Worm (Caenorhabditis elegans): ENCODE measurements around the gene ttm-1.

Gene ttm-1

ce11 chrIII:12919882-12920281 is 46.9 kb downstream of the ttm-1 start (continued):
- TF ChIP-seq hsf-1 (GFP tag; IDR thresholded peaks at IDR 0.05) (no peak), nhr-27 (tag; optimal IDR thresholded peaks at IDR 0.05) (no peak), nfya-1 (tag; optimal IDR thresholded peaks at IDR 0.05; ENCODE audit: borderline replicate concordance, insufficient read depth) (no peak), C17E4.6 (GFP tag; IDR thresholded peaks at IDR 0.05) (no peak), hlh-12 (tag; optimal IDR thresholded peaks at IDR 0.05) (no peak), pbrm-1 (GFP tag; IDR thresholded peaks at IDR 0.05) (no peak), hmg-1.2 (GFP tag; IDR thresholded peaks at IDR 0.05) (peak; percentile 81), mcd-1 (GFP tag; IDR thresholded peaks at IDR 0.05) (0 out of 2 replicates have a peak, but pooled peaks have one; percentile 21), madf-10 (tag; optimal IDR thresholded peaks at IDR 0.05) (no peak), nfyb-1 (GFP tag; IDR thresholded peaks at IDR 0.05) (no peak; the same call in 1 of the 2 replicates), F55B11.4 (tag; optimal IDR thresholded peaks at IDR 0.05; ENCODE audit: borderline replicate concordance, insufficient read depth) (no peak), mel-28 (tag; optimal IDR thresholded peaks at IDR 0.05; ENCODE audit: borderline replicate concordance) (no peak), F57C9.4 (tag; optimal IDR thresholded peaks at IDR 0.05) (no peak), lag-1 (GFP tag; IDR thresholded peaks at IDR 0.05) (no peak), cebp-1 (GFP tag; IDR thresholded peaks at IDR 0.05) (no peak), cebp-1 (tag; optimal IDR thresholded peaks at IDR 0.05) (peak; percentile 48), ZK185.1 (tag; optimal IDR thresholded peaks at IDR 0.05; ENCODE audit: poor library complexity, severe bottlenecking) (no peak), atf-7 (tag; optimal IDR thresholded peaks at IDR 0.05) (no peak), F23B12.7 (tag; optimal IDR thresholded peaks at IDR 0.05; ENCODE audit: insufficient read depth) (no peak), xnd-1 (tag; optimal IDR thresholded peaks at IDR 0.05) (no peak), aptf-2 (GFP tag; conservative IDR thresholded peaks at IDR 0.05) (0 out of 2 replicates have a peak, but pooled peaks have one; percentile 11), tbp1 (GFP tag; optimal IDR thresholded peaks at IDR 0.05) (no peak), C06A6.2 (GFP tag; conservative IDR thresholded peaks at IDR 0.05) (no peak), Y56A3A.18 (GFP tag; IDR thresholded peaks at IDR 0.05) (0 out of 2 replicates have a peak, but pooled peaks have one; percentile 28), F37B4.10 (GFP tag; IDR thresholded peaks at IDR 0.05) (no peak), F39B2.1 (GFP tag; IDR thresholded peaks at IDR 0.05) (no peak), dpl-1 (GFP tag; optimal IDR thresholded peaks at IDR 0.05) (no peak), mes-4 (tag; optimal IDR thresholded peaks at IDR 0.05) (no peak), T26A5.8 (tag; optimal IDR thresholded peaks at IDR 0.05) (no peak)

- TF ChIP-seq F49E8.2 (tag; optimal IDR thresholded peaks at IDR 0.05; ENCODE audit: insufficient read depth), result no peak
- no peak for TF ChIP-seq madf-10 (tag; optimal IDR thresholded peaks at IDR 0.05)
Measured at ce11 chrIII:12918575-12918974, 48.2 kb downstream of the ttm-1 start, which contains the start of gene Y37D8A.16. Gene Y37D8A.16, minus strand, starts transcription at chrIII:12918675.

- TF ChIP-seq F10E7.11 (tag; optimal IDR thresholded peaks at IDR 0.05) (no peak), mxl-1 (tag; optimal IDR thresholded peaks at IDR 0.05) (no peak), F37B4.10 (GFP tag; IDR thresholded peaks at IDR 0.05) (no peak), F49E8.2 (tag; optimal IDR thresholded peaks at IDR 0.05; ENCODE audit: insufficient read depth) (no peak), rpc-1 (optimal IDR thresholded peaks at IDR 0.05) (no peak), rpc-1 (tag; optimal IDR thresholded peaks at IDR 0.05) (no peak), ZK185.1 (tag; optimal IDR thresholded peaks at IDR 0.05; ENCODE audit: poor library complexity, severe bottlenecking) (no peak), sptf-2 (GFP tag; optimal IDR thresholded peaks at IDR 0.05) (no peak), somi-1 (GFP tag; optimal IDR thresholded peaks at IDR 0.05) (no peak), F39B2.1 (GFP tag; IDR thresholded peaks at IDR 0.05) (no peak), F55B11.4 (tag; optimal IDR thresholded peaks at IDR 0.05; ENCODE audit: borderline replicate concordance, insufficient read depth) (no peak), mes-4 (tag; optimal IDR thresholded peaks at IDR 0.05) (no peak), nfya-1 (tag; optimal IDR thresholded peaks at IDR 0.05; ENCODE audit: borderline replicate concordance, insufficient read depth) (no peak), ceh-100 (GFP tag; IDR thresholded peaks at IDR 0.05) (no peak), attf-6 (GFP tag; IDR thresholded peaks at IDR 0.05) (no peak), ztf-18 (tag; optimal IDR thresholded peaks at IDR 0.05) (no peak), let-526 (GFP tag; IDR thresholded peaks at IDR 0.05) (no peak), Y56A3A.18 (GFP tag; IDR thresholded peaks at IDR 0.05) (no peak), nfya-2 (GFP tag; IDR thresholded peaks at IDR 0.05) (no peak), zfh-2 (GFP tag; conservative IDR thresholded peaks at IDR 0.05) (no peak)
Measured at ce11 chrIII:12917852-12918251, 48.9 kb downstream of the ttm-1 start.

All from whole organism, young adult.